Fruit fly (Drosophila melanogaster) whole organism, embryonic: ENCODE data around the gene pes.

Experiments
- Ada2b ChIP-seq: fragments of 200-800 bp; sonication (Bioruptor generic); IDR thresholded peaks from 2 replicates; pipeline ENCODE4 v1.3.6; 2022; ENCODE audit warnings: missing biosample characterization, missing genetic modification characterization
- B-H2 ChIP-seq: fragments of 200-800 bp; sonication (Bioruptor generic); optimal IDR thresholded peaks from 2 replicates; lab custom pipeline; 2018; ENCODE audit warnings: missing biosample characterization, mild to moderate bottlenecking, missing genetic modification characterization
- Bgb ChIP-seq: fragments of 200-800 bp; sonication (Bioruptor generic); IDR thresholded peaks from 2 replicates; pipeline ENCODE4 v1.3.6; 2022; ENCODE audit warnings: missing biosample characterization, missing genetic modification characterization; ENCODE audit not compliant: partially characterized antibody
- CG10147 ChIP-seq: fragments of 200-800 bp; sonication (Bioruptor generic); optimal IDR thresholded peaks from 2 replicates; lab custom pipeline; 2019; ENCODE audit warnings: missing biosample characterization, mild to moderate bottlenecking, missing genetic modification characterization, moderate library complexity
- CG10462 ChIP-seq: fragments of 200-800 bp; sonication (Bioruptor generic); optimal IDR thresholded peaks from 2 replicates; lab custom pipeline; 2016; ENCODE audit warnings: missing biosample characterization, missing genetic modification characterization
- CG1529 ChIP-seq: fragments of 200-800 bp; sonication (Bioruptor generic); optimal IDR thresholded peaks from 3 replicates; lab custom pipeline; 2018; ENCODE audit warnings: missing biosample characterization, missing genetic modification characterization
- CG15601 ChIP-seq: fragments of 200-800 bp; sonication (Bioruptor generic); optimal IDR thresholded peaks from 3 replicates; lab custom pipeline; 2019; ENCODE audit warnings: missing biosample characterization, mild to moderate bottlenecking, missing genetic modification characterization, moderate library complexity
- CG15696 ChIP-seq: fragments of 200-800 bp; sonication (Bioruptor generic); optimal IDR thresholded peaks from 2 replicates; lab custom pipeline; 2019; ENCODE audit warnings: missing biosample characterization, mild to moderate bottlenecking, missing genetic modification characterization, moderate library complexity
- CG1602 ChIP-seq: fragments of 200-800 bp; sonication (Bioruptor generic); optimal IDR thresholded peaks from 3 replicates; lab custom pipeline; 2016; ENCODE audit warnings: missing biosample characterization, missing genetic modification characterization
- CG16813 ChIP-seq: fragments of 200-800 bp; sonication (Bioruptor generic); IDR thresholded peaks from 3 replicates; pipeline ENCODE4 v1.3.6; 2022; ENCODE audit warnings: missing biosample characterization, missing genetic modification characterization; ENCODE audit not compliant: partially characterized antibody
- CG2120 ChIP-seq: fragments of 200-800 bp; sonication (Bioruptor generic); optimal IDR thresholded peaks from 3 replicates; lab custom pipeline; 2016; ENCODE audit warnings: missing biosample characterization, missing genetic modification characterization
- CG30020 ChIP-seq: fragments of 200-800 bp; optimal IDR thresholded peaks from 2 replicates; lab custom pipeline; 2019; ENCODE audit warnings: missing biosample characterization, mild to moderate bottlenecking, missing genetic modification characterization, moderate library complexity
- CG33557 ChIP-seq: fragments of 200-800 bp; sonication (Bioruptor generic); optimal IDR thresholded peaks from 2 replicates; lab custom pipeline; 2019; ENCODE audit warnings: missing biosample characterization, mild to moderate bottlenecking, missing genetic modification characterization, moderate library complexity
- CG34422 ChIP-seq: fragments of 200-800 bp; sonication (Bioruptor generic); IDR thresholded peaks from 3 replicates; pipeline ENCODE4 v1.3.6; 2022; ENCODE audit warnings: missing biosample characterization, missing genetic modification characterization
- CG3726 ChIP-seq: fragments of 200-800 bp; sonication (Bioruptor generic); IDR thresholded peaks from 3 replicates; pipeline ENCODE4, ENCODE4 v1.3.6; 2022; ENCODE audit warnings: missing biosample characterization, missing genetic modification characterization
- CG8290 ChIP-seq, 3 experiments: fragments of 200-800 bp; sonication (Bioruptor generic); optimal IDR thresholded peaks; 2 replicates each; lab custom pipeline; 2016 to 2019; ENCODE audit warnings: missing biosample characterization in 3 of 3, missing genetic modification characterization in 3 of 3, mild to moderate bottlenecking in 2 of 3, moderate library complexity in 1 of 3
- CG9215 ChIP-seq: fragments of 200-800 bp; sonication (Bioruptor generic); IDR thresholded peaks from 2 replicates; pipeline ENCODE4 v1.3.6; 2022; ENCODE audit warnings: missing biosample characterization, missing genetic modification characterization
- CG9876 ChIP-seq: fragments of 200-800 bp; sonication (Bioruptor generic); optimal IDR thresholded peaks from 2 replicates; lab custom pipeline; 2016; ENCODE audit warnings: missing biosample characterization, missing genetic modification characterization
- CHES-1-like ChIP-seq: fragments of 200-800 bp; sonication (Bioruptor generic); optimal IDR thresholded peaks from 2 replicates; lab custom pipeline; 2016; ENCODE audit warnings: missing biosample characterization, missing genetic modification characterization
- Elba2 ChIP-seq: fragments of 200-800 bp; sonication (Bioruptor generic); optimal IDR thresholded peaks from 3 replicates; lab custom pipeline; 2016; ENCODE audit warnings: missing biosample characterization, missing genetic modification characterization
- Gsc ChIP-seq: fragments of 200-800 bp; sonication (Bioruptor generic); IDR thresholded peaks from 2 replicates; pipeline ENCODE4 v1.3.6; 2022; ENCODE audit warnings: missing biosample characterization, missing genetic modification characterization
- H2.0 ChIP-seq: fragments of 200-800 bp; sonication (Bioruptor generic); IDR thresholded peaks from 2 replicates; pipeline ENCODE4 v1.3.6; 2022; ENCODE audit warnings: missing biosample characterization, missing genetic modification characterization
- Hmx ChIP-seq: fragments of 200-800 bp; sonication (Bioruptor generic); optimal IDR thresholded peaks from 2 replicates; lab custom pipeline; 2016; ENCODE audit warnings: missing biosample characterization, missing genetic modification characterization
- Lim3 ChIP-seq: fragments of 200-800 bp; sonication (Bioruptor generic); IDR thresholded peaks from 2 replicates; pipeline ENCODE4 v1.3.6; 2022; ENCODE audit warnings: missing biosample characterization, missing genetic modification characterization
- Lpt ChIP-seq: fragments of >200 bp; optimal IDR thresholded peaks from 2 replicates; lab custom pipeline; 2018; ENCODE audit warnings: missing biosample characterization, missing genetic modification characterization
- Oli ChIP-seq: fragments of 200-800 bp; sonication (Bioruptor generic); optimal IDR thresholded peaks from 2 replicates; lab custom pipeline; 2018; ENCODE audit warnings: missing biosample characterization, mild to moderate bottlenecking, missing genetic modification characterization, moderate library complexity
- Ravus ChIP-seq: fragments of 200-800 bp; sonication (Bioruptor generic); IDR thresholded peaks from 2 replicates; pipeline ENCODE4 v1.3.6; 2022; ENCODE audit warnings: missing biosample characterization, missing genetic modification characterization
- Stat92E ChIP-seq, 3 experiments: fragments of >200 bp in 2 of 3; fragments of 200-800 bp in 1 of 3; sonication (Bioruptor generic) in 1 of 3; optimal IDR thresholded peaks; 2 replicates each; lab custom pipeline; 2017 to 2019; ENCODE audit warnings: missing biosample characterization in 3 of 3, missing genetic modification characterization in 3 of 3, mild to moderate bottlenecking in 1 of 3, moderate library complexity in 1 of 3
- aop ChIP-seq: fragments of 200-800 bp; sonication (Bioruptor generic); IDR thresholded peaks from 2 replicates; pipeline ENCODE4 v1.3.6; 2022; ENCODE audit warnings: missing biosample characterization, missing genetic modification characterization
- ara ChIP-seq: fragments of 200-800 bp; sonication (Bioruptor generic); IDR thresholded peaks from 2 replicates; pipeline ENCODE4 v1.3.6; 2022; ENCODE audit warnings: missing biosample characterization, missing genetic modification characterization
- chm ChIP-seq: fragments of 200-800 bp; sonication (Bioruptor generic); IDR thresholded peaks from 2 replicates; pipeline ENCODE4 v1.3.6; 2022; ENCODE audit warnings: missing biosample characterization, missing genetic modification characterization
- crol ChIP-seq: fragments of 200-800 bp; sonication (Bioruptor generic); IDR thresholded peaks from 2 replicates; pipeline ENCODE4 v1.3.6; 2022; ENCODE audit warnings: missing biosample characterization, missing genetic modification characterization
- dimm ChIP-seq: fragments of 200-800 bp; sonication (Bioruptor generic); IDR thresholded peaks from 2 replicates; pipeline ENCODE4 v1.3.6; 2022; ENCODE audit warnings: missing biosample characterization, missing genetic modification characterization
- gce ChIP-seq: fragments of 200-800 bp; sonication (Bioruptor generic); IDR thresholded peaks from 3 replicates; pipeline ENCODE4 v1.3.6; 2022; ENCODE audit warnings: missing biosample characterization, missing genetic modification characterization
- gem ChIP-seq: fragments of 200-800 bp; sonication (Bioruptor generic); optimal IDR thresholded peaks from 2 replicates; lab custom pipeline; 2019; ENCODE audit warnings: missing biosample characterization, mild to moderate bottlenecking, missing genetic modification characterization, moderate library complexity
- gsb-n ChIP-seq: fragments of 200-800 bp; sonication (Bioruptor generic); optimal IDR thresholded peaks from 3 replicates; lab custom pipeline; 2018; ENCODE audit warnings: missing biosample characterization, mild to moderate bottlenecking, missing genetic modification characterization
- jing ChIP-seq: fragments of 200-800 bp; sonication (Bioruptor generic); optimal IDR thresholded peaks from 2 replicates; lab custom pipeline; 2018; ENCODE audit warnings: missing biosample characterization, mild to moderate bottlenecking, missing genetic modification characterization
- luna ChIP-seq: fragments of 200-800 bp; sonication (Bioruptor generic); optimal IDR thresholded peaks from 2 replicates; lab custom pipeline; 2016; ENCODE audit warnings: missing biosample characterization, missing genetic modification characterization
- nerfin-1 ChIP-seq: fragments of 200-800 bp; sonication (Bioruptor generic); optimal IDR thresholded peaks from 3 replicates; lab custom pipeline; 2019; ENCODE audit warnings: missing biosample characterization, mild to moderate bottlenecking, missing genetic modification characterization, moderate library complexity
- sens ChIP-seq: fragments of 200-800 bp; sonication (Bioruptor generic); peaks from one replicate; lab custom pipeline; 2016; ENCODE audit warnings: missing biosample characterization, missing genetic modification characterization
- seq ChIP-seq: fragments of 200-800 bp; sonication (Bioruptor generic); IDR thresholded peaks from 2 replicates; pipeline ENCODE4 v1.3.6; 2022; ENCODE audit warnings: missing biosample characterization, missing genetic modification characterization
- sim ChIP-seq: fragments of 200-800 bp; sonication (Bioruptor generic); IDR thresholded peaks from 2 replicates; pipeline ENCODE4 v1.3.6; 2022; ENCODE audit warnings: missing biosample characterization, missing genetic modification characterization
- sr ChIP-seq: fragments of 200-800 bp; sonication (Bioruptor generic); IDR thresholded peaks from 3 replicates; pipeline ENCODE4 v1.3.6; 2022; ENCODE audit warnings: missing biosample characterization, missing genetic modification characterization
- sug ChIP-seq: fragments of 200-800 bp; optimal IDR thresholded peaks from 2 replicates; lab custom pipeline; 2019; ENCODE audit warnings: missing biosample characterization, mild to moderate bottlenecking, missing genetic modification characterization, moderate library complexity
- tna ChIP-seq: fragments of 200-800 bp; sonication (Bioruptor generic); IDR thresholded peaks from 2 replicates; pipeline ENCODE4 v1.3.6; 2022; ENCODE audit warnings: missing biosample characterization, missing genetic modification characterization; ENCODE audit not compliant: partially characterized antibody
- trem ChIP-seq: fragments of 200-800 bp; optimal IDR thresholded peaks from 3 replicates; lab custom pipeline; 2019; ENCODE audit warnings: missing biosample characterization, mild to moderate bottlenecking, missing genetic modification characterization, moderate library complexity
- tup ChIP-seq: fragments of 200-800 bp; sonication (Bioruptor generic); optimal IDR thresholded peaks from 2 replicates; lab custom pipeline; 2016; ENCODE audit warnings: missing biosample characterization, mild to moderate bottlenecking, missing genetic modification characterization, moderate library complexity
- unc-4 ChIP-seq: fragments of 200-800 bp; sonication (Bioruptor generic); IDR thresholded peaks from 2 replicates; pipeline ENCODE4 v1.3.6; 2022; ENCODE audit warnings: missing biosample characterization, missing genetic modification characterization; ENCODE audit not compliant: partially characterized antibody

pes gene

dm6 chr2L:7993984-7994854 lies at the start of gene pes:
TSS of gene pes (minus strand) at chr2L:7994184.
- TF ChIP-seq aop (GFP tag; lab: Robert Waterston, UW) (peak; percentile 35; the same call in 1 of the 2 replicates), CG33557 (GFP tag; lab: Kevin White, UChicago) (peak; percentile 31), Elba2 (peak; percentile 38), ara (peak; percentile 90), CG9215 (GFP tag; lab: Robert Waterston, UW) (peak; percentile 95), Bgb (peak; percentile 63; the same call in 1 of the 2 replicates), CG2120 (GFP tag; lab: Kevin White, UChicago) (peak; percentile 65), gce (GFP tag; lab: Robert Waterston, UW) (peak; percentile 86), gsb-n (tag; lab: Kevin White, UChicago) (peak; percentile 98), B-H2 (GFP tag; lab: Kevin White, UChicago) (peak; percentile 65), luna (GFP tag; lab: Kevin White, UChicago) (no peak), CG15601 (tag; lab: Kevin White, UChicago) (peak; percentile 84), CG8290 (GFP tag; optimal IDR thresholded peaks at IDR 0.05; lab: Kevin White, UChicago) (peak; percentile 79), CG8290 (tag; optimal IDR thresholded peaks at IDR 0.05; lab: Kevin White, UChicago) (peak; percentile 62 to 69), CG9876 (no peak), Stat92E (GFP tag; optimal IDR thresholded peaks at IDR 0.05; lab: Kevin White, UChicago) (peak in 1 of 3 experiments; percentile 95), CG3726 (GFP tag; lab: Robert Waterston, UW) (peak; percentile 84; the same call in 1 of the 3 replicates), CG1602 (GFP tag; lab: Kevin White, UChicago) (peak; percentile 70), CG1529 (GFP tag; lab: Kevin White, UChicago) (peak; percentile 29), sim (GFP tag; lab: Robert Waterston, UW) (0 out of 2 replicates have a peak, but pooled peaks have one; percentile 11), sug (tag; lab: Kevin White, UChicago) (peak; percentile 91), CG10147 (peak; percentile 95), CG34422 (GFP tag; lab: Robert Waterston, UW) (peak; percentile 95), trem (tag; lab: Kevin White, UChicago) (peak; percentile 72), Lpt (GFP tag; lab: Kevin White, UChicago) (no peak), unc-4 (GFP tag; lab: Robert Waterston, UW) (0 out of 2 replicates have a peak, but pooled peaks have one; percentile 31), CG15696 (tag; lab: Kevin White, UChicago) (peak; percentile 92), jing (GFP tag; lab: Kevin White, UChicago) (peak; percentile 84), sr (GFP tag; lab: Robert Waterston, UW) (peak; percentile 46; the same call in 2 of the 3 replicates), Ravus (peak; percentile 78), Hmx (GFP tag; lab: Kevin White, UChicago) (peak; percentile 88), CG10462 (peak; percentile 69), tna (GFP tag; lab: Robert Waterston, UW) (peak; percentile 51; the same call in 1 of the 2 replicates), gem (tag; lab: Kevin White, UChicago) (peak; percentile 48), sens (GFP tag; lab: Kevin White, UChicago) (peak; percentile 80), Gsc (GFP tag; lab: Robert Waterston, UW) (no peak), nerfin-1 (tag; lab: Kevin White, UChicago) (peak; percentile 90), Lim3 (peak; percentile 76; the same call in 1 of the 2 replicates), CG30020 (tag; lab: Kevin White, UChicago) (peak; percentile 51), Oli (tag; lab: Kevin White, UChicago) (peak; percentile 84), dimm (GFP tag; lab: Robert Waterston, UW) (peak; percentile 71; the same call in 1 of the 2 replicates), crol (GFP tag; lab: Robert Waterston, UW) (peak; percentile 47; the same call in 1 of the 2 replicates), seq (peak; percentile 83), H2.0 (peak; percentile 94), tup (GFP tag; lab: Kevin White, UChicago) (peak; percentile 90), chm (GFP tag; lab: Robert Waterston, UW) (peak; percentile 80), Ada2b (GFP tag; lab: Robert Waterston, UW) (peak; percentile 89), CHES-1-like (GFP tag; lab: Kevin White, UChicago) (no peak), CG16813 (GFP tag; lab: Robert Waterston, UW) (no peak)
